Worm (Caenorhabditis elegans) whole organism, L1 larva: Measurements from ENCODE around the gene T22C8.6.

Experiments
- C16A3.4 ChIP-seq: fragments of 150-350 bp; optimal IDR thresholded peaks from 2 replicates; lab custom pipeline; 2014; ENCODE audit warnings: missing biosample characterization, missing genetic modification characterization
- C34B4.2 ChIP-seq: sonication (generic microtip); optimal IDR thresholded peaks from 2 replicates; lab custom pipeline; 2017; ENCODE audit warnings: mild to moderate bottlenecking, missing genetic modification characterization, missing compliant biosample characterization
- F16B12.6 ChIP-seq: fragments of 150-350 bp; optimal IDR thresholded peaks from 2 replicates; lab custom pipeline; 2014; ENCODE audit warnings: missing biosample characterization, missing genetic modification characterization
- alr-1 ChIP-seq: fragments of 200-800 bp; sonication (Bioruptor generic); optimal IDR thresholded peaks from 2 replicates; lab custom pipeline; 2018; ENCODE audit warnings: borderline replicate concordance, mild to moderate bottlenecking, missing genetic modification characterization, missing compliant biosample characterization
- ama-1 ChIP-seq: fragments of 150-350 bp; optimal IDR thresholded peaks from 2 replicates; lab custom pipeline; 2014
- blmp-1 ChIP-seq: fragments of 150-350 bp; optimal IDR thresholded peaks from 2 replicates; lab custom pipeline; 2014; ENCODE audit warnings: missing biosample characterization, missing genetic modification characterization
- ceh-8 ChIP-seq: fragments of 200-800 bp; sonication (Bioruptor generic); optimal IDR thresholded peaks from 2 replicates; lab custom pipeline; 2018; ENCODE audit warnings: mild to moderate bottlenecking, missing genetic modification characterization, moderate library complexity, missing compliant biosample characterization
- ceh-82 ChIP-seq, 3 experiments: fragments of 150-350 bp in 1 of 3; sonication (generic microtip) in 2 of 3; optimal IDR thresholded peaks; 2 replicates each; lab custom pipeline; 2014 to 2017; ENCODE audit warnings: missing biosample characterization in 3 of 3, missing genetic modification characterization in 3 of 3
- dpl-1 ChIP-seq, 3 experiments: fragments of 150-350 bp in 2 of 3; sonication (generic microtip) in 1 of 3; optimal IDR thresholded peaks; 2 replicates each; lab custom pipeline; 2014 to 2017; ENCODE audit warnings: missing biosample characterization in 3 of 3, missing genetic modification characterization in 3 of 3, missing genetic modification reagents in 3 of 3
- efl-1 ChIP-seq, 4 experiments: fragments of 150-350 bp; optimal IDR thresholded peaks in 3 of 4; peaks in 1 of 4; 1 replicate in 1 of 4; 2 replicates in 3 of 4; lab custom pipeline; 2014; ENCODE audit warnings: missing biosample characterization in 2 of 4, missing genetic modification characterization in 2 of 4, missing genetic modification reagents in 2 of 4
- hlh-17 ChIP-seq: fragments of 200-800 bp; sonication (Bioruptor generic); optimal IDR thresholded peaks from 2 replicates; lab custom pipeline; 2018; ENCODE audit warnings: missing genetic modification characterization, mild to moderate bottlenecking, missing compliant biosample characterization, moderate library complexity, borderline replicate concordance
- lin-13 ChIP-seq: fragments of 150-350 bp; optimal IDR thresholded peaks from 2 replicates; lab custom pipeline; 2014; ENCODE audit warnings: missing biosample characterization, missing genetic modification reagents, missing genetic modification characterization
- lin-14 ChIP-seq: fragments of 200-800 bp; sonication (Bioruptor generic); optimal IDR thresholded peaks from 2 replicates; lab custom pipeline; 2018; ENCODE audit warnings: mild to moderate bottlenecking, missing genetic modification characterization, moderate library complexity, missing compliant biosample characterization
- lin-15B ChIP-seq: fragments of 150-350 bp; sonication (generic microtip); optimal IDR thresholded peaks from 3 replicates; lab custom pipeline; 2014; ENCODE audit warnings: missing biosample characterization, missing genetic modification characterization
- lin-35 ChIP-seq, 2 experiments: fragments of 150-350 bp; optimal IDR thresholded peaks; 2 replicates each; lab custom pipeline; 2014; ENCODE audit warnings: missing biosample characterization in 2 of 2, missing genetic modification characterization in 2 of 2, missing genetic modification reagents in 2 of 2
- lsy-2 ChIP-seq, 2 experiments: fragments of 150-350 bp; optimal IDR thresholded peaks; 2 replicates each; lab custom pipeline; 2014; ENCODE audit warnings: missing biosample characterization in 2 of 2, missing genetic modification characterization in 2 of 2
- mab-9 ChIP-seq: fragments of 200-800 bp; sonication (Bioruptor generic); IDR thresholded peaks from 2 replicates; pipeline ENCODE4 v1.3.6; 2022; ENCODE audit warnings: missing genetic modification reagents, missing genetic modification characterization, missing compliant biosample characterization
- mep-1 ChIP-seq: fragments of 150-350 bp; optimal IDR thresholded peaks from 2 replicates; lab custom pipeline; 2014; ENCODE audit warnings: missing biosample characterization, missing genetic modification characterization
- nhr-12 ChIP-seq: sonication (generic microtip); optimal IDR thresholded peaks from 2 replicates; lab custom pipeline; 2017; ENCODE audit warnings: missing biosample characterization, missing genetic modification characterization
- nhr-19 ChIP-seq: fragments of 200-800 bp; sonication (Bioruptor generic); conservative IDR thresholded peaks from 2 replicates; pipeline ENCODE4 v1.3.6; 2022; ENCODE audit warnings: missing genetic modification characterization, missing compliant biosample characterization
- nhr-20 ChIP-seq: sonication (generic microtip); optimal IDR thresholded peaks from 2 replicates; lab custom pipeline; 2016; ENCODE audit warnings: mild to moderate bottlenecking, missing genetic modification characterization, missing compliant biosample characterization
- nhr-47 ChIP-seq: sonication (generic microtip); optimal IDR thresholded peaks from 2 replicates; lab custom pipeline; 2016; ENCODE audit warnings: mild to moderate bottlenecking, missing genetic modification characterization, moderate library complexity, missing compliant biosample characterization
- nhr-71 ChIP-seq: sonication (generic microtip); optimal IDR thresholded peaks from 2 replicates; lab custom pipeline; 2016; ENCODE audit warnings: mild to moderate bottlenecking, missing genetic modification characterization, moderate library complexity, missing compliant biosample characterization
- nhr-77 ChIP-seq: fragments of 150-350 bp; optimal IDR thresholded peaks from 2 replicates; lab custom pipeline; 2014; ENCODE audit warnings: missing biosample characterization, missing genetic modification characterization
- pag-3 ChIP-seq: sonication (generic microtip); optimal IDR thresholded peaks from 2 replicates; lab custom pipeline; 2017; ENCODE audit warnings: missing genetic modification characterization, mild to moderate bottlenecking, missing compliant biosample characterization, antibody characterized with exemption, borderline replicate concordance; ENCODE audit not compliant: insufficient read depth
- rnt-1 ChIP-seq: sonication (generic microtip); optimal IDR thresholded peaks from 2 replicates; lab custom pipeline; 2016; ENCODE audit warnings: mild to moderate bottlenecking, missing genetic modification characterization, moderate library complexity, missing compliant biosample characterization
- skn-1 ChIP-seq: fragments of 150-350 bp; optimal IDR thresholded peaks from 2 replicates; lab custom pipeline; 2014; ENCODE audit warnings: missing biosample characterization, missing genetic modification characterization
- snpc-4 ChIP-seq: fragments of 150-350 bp; optimal IDR thresholded peaks from 2 replicates; lab custom pipeline; 2014; ENCODE audit warnings: missing biosample characterization, missing genetic modification characterization
- snu-23 ChIP-seq: sonication (generic microtip); optimal IDR thresholded peaks from 2 replicates; lab custom pipeline; 2016; ENCODE audit warnings: missing genetic modification characterization, missing compliant biosample characterization
- swsn-7 ChIP-seq: sonication (generic microtip); optimal IDR thresholded peaks from 2 replicates; lab custom pipeline; 2016; ENCODE audit warnings: missing genetic modification characterization, missing compliant biosample characterization
- unc-130 ChIP-seq: fragments of 150-350 bp; optimal IDR thresholded peaks from 2 replicates; lab custom pipeline; 2017; ENCODE audit warnings: missing biosample characterization, missing genetic modification characterization, inconsistent platforms
- unc-86 ChIP-seq: sonication (generic microtip); optimal IDR thresholded peaks from 2 replicates; lab custom pipeline; 2016; ENCODE audit warnings: missing genetic modification characterization, missing compliant biosample characterization
- unc-98 ChIP-seq: fragments of 200-800 bp; sonication (Bioruptor generic); IDR thresholded peaks from 2 replicates; pipeline ENCODE4 v1.3.6; 2022; ENCODE audit warnings: missing genetic modification characterization, missing compliant biosample characterization
- vab-15 ChIP-seq: sonication (generic microtip); optimal IDR thresholded peaks from 2 replicates; lab custom pipeline; 2017; ENCODE audit warnings: missing genotype, mild to moderate bottlenecking, missing genetic modification characterization, missing compliant biosample characterization
- xbp-1 ChIP-seq: sonication (generic microtip); optimal IDR thresholded peaks from 2 replicates; lab custom pipeline; 2016; ENCODE audit warnings: missing genetic modification characterization, missing compliant biosample characterization
- zag-1 ChIP-seq: fragments of 150-350 bp; optimal IDR thresholded peaks from 2 replicates; lab custom pipeline; 2014; ENCODE audit warnings: missing biosample characterization, missing genetic modification characterization
- zip-4 ChIP-seq: fragments of 200-800 bp; sonication (Bioruptor generic); optimal IDR thresholded peaks from 2 replicates; lab custom pipeline; 2018; ENCODE audit warnings: mild to moderate bottlenecking, missing genetic modification characterization, moderate library complexity, missing compliant biosample characterization
- ztf-11 ChIP-seq, 2 experiments: sonication (generic microtip); optimal IDR thresholded peaks; 2 replicates each; lab custom pipeline; 2016 to 2017; ENCODE audit warnings: missing genetic modification characterization in 2 of 2, missing biosample characterization in 1 of 2, missing compliant biosample characterization in 1 of 2
- ztf-4 ChIP-seq: fragments of 150-350 bp; optimal IDR thresholded peaks from 2 replicates; lab custom pipeline; 2014; ENCODE audit warnings: missing biosample characterization, missing genetic modification characterization

The T22C8.6 gene

DNA sequence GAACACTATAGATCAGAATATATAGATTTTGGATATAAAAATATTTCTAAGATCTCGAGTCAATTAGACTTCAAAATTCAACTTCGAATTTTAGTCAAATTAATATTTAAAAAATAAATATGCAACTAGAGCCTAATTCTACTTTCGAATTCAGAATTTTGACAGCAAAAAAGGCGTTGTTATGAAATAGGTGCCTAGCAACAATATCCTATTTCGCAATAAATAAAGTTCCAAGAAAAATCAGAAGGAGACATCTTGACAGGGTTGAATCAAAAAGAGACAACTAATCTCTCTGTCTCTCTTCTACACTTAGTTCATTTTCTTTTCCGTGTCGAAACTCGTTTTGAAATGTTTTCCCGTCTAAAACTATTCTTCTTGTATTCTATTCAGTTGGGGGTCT lies 45.3 kb upstream of the T22C8.6 start:
- no peak for TF ChIP-seq nhr-12 (tag; lab: Kevin White, UChicago)
- peak; percentile 17 for TF ChIP-seq zip-4
- peak; percentile 34 for TF ChIP-seq blmp-1 (tag; lab: Kevin White, UChicago)
- no peak for TF ChIP-seq F16B12.6
- peak; percentile 2 for TF ChIP-seq nhr-71 (tag; lab: Kevin White, UChicago)
- TF ChIP-seq pag-3 (tag; lab: Kevin White, UChicago) = no peak
- TF ChIP-seq lsy-2 (tag; optimal IDR thresholded peaks at IDR 0.05; lab: Kevin White, UChicago) = peak in 1 of 2 experiments; percentile 19
- peak; percentile 41 for TF ChIP-seq lin-14
- TF ChIP-seq skn-1 = peak; percentile 59

DNA sequence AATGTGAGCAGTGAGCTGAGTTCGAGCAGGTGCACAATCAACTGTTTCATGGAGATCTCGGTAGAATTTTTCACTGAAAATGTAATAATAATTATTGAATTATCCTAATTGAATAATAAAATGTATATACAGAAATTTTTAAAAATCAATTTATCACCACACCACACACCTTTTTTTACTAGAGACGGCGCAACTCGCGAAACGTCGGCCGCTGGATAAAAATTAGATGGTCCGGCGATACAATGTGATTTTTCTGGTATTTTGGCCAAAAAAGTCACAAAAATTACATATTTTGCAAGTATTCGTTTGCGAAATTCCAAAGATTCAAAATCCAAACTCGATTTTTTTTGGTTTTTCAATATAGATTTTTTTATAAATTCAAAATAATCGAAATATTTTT lies 40.8 kb upstream of the T22C8.6 start:
- TF ChIP-seq hlh-17 (GFP tag; lab: Kevin White, UChicago) (no peak), efl-1 (optimal IDR thresholded peaks at IDR 0.05; lab: Kevin White, UChicago) (no peak), efl-1 (GFP tag; optimal IDR thresholded peaks at IDR 0.05 in 1 of 2; lab: Kevin White, UChicago) (peak in 1 of 2 experiments; percentile 79)

DNA sequence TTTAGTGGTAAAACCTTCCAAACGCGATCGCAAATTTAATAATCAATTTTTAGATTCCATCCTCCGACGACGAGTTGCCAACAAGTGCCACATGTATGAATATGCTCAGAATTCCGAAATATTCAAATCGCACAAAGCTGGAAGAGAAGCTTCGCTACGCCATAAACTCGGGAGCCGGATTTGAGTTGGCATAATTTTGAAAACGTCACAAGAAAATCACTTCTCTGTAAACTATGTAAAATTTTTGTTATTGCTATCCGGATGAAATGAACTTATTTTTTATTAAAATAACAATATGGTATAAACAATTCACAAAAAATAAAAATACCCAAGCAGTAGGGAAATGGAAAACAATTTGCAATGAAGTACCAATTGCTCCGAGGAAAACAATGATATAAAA lies 38.8 kb upstream of the T22C8.6 start:
- TF ChIP-seq efl-1 (optimal IDR thresholded peaks at IDR 0.05; lab: Kevin White, UChicago) (no peak), efl-1 (GFP tag; optimal IDR thresholded peaks at IDR 0.05 in 1 of 2; lab: Kevin White, UChicago) (peak in 1 of 2 experiments; percentile 74), dpl-1 (GFP tag; optimal IDR thresholded peaks at IDR 0.05; lab: Kevin White, UChicago) (no peak)

DNA sequence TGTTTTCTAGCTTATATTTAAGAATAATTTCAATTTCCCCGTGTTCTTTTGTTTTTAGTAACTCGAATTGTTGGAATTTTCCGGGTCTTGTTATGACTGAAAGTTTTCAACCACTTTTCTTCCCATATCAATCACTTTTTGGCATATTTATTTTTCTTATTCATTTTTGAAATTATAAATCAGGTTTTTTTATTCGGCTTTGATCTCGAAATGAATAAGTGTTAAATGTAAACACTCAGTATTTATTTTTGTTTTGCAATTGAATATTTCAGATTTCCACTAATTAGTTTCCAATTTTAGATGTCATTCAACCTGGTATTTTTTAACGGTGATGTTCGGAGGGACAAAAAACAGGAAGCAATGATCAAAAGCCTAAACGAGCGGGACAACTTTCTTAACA lies 34.5 kb upstream of the T22C8.6 start, which contains the start of gene etc-1:
TSS of gene etc-1 (plus strand) at position 301 of the 400 bp plus-strand sequence.
- TF ChIP-seq vab-15 (tag; lab: Kevin White, UChicago) = no peak
- no peak for TF ChIP-seq snu-23 (GFP tag; lab: Kevin White, UChicago)
- no peak for TF ChIP-seq ceh-8 (GFP tag; lab: Kevin White, UChicago)
- TF ChIP-seq ztf-4 = no peak
- no peak for TF ChIP-seq alr-1
- no peak for TF ChIP-seq mab-9 (GFP tag; lab: Robert Waterston, UW)
- TF ChIP-seq C16A3.4 = no peak
- no peak for TF ChIP-seq C34B4.2 (tag; lab: Kevin White, UChicago)
- no peak for TF ChIP-seq rnt-1 (tag; lab: Kevin White, UChicago)
- no peak for TF ChIP-seq skn-1
- no peak for TF ChIP-seq lin-15B (tag; lab: Kevin White, UChicago)
- no peak for TF ChIP-seq lin-13 (GFP tag; lab: Kevin White, UChicago)
- TF ChIP-seq snpc-4 (tag; lab: Kevin White, UChicago) = no peak
- TF ChIP-seq ama-1 (lab: Kevin White, UChicago) = no peak
- no peak for TF ChIP-seq hlh-17 (GFP tag; lab: Kevin White, UChicago)
- TF ChIP-seq unc-86 (tag; lab: Kevin White, UChicago) = no peak
- TF ChIP-seq unc-98 = no peak

DNA sequence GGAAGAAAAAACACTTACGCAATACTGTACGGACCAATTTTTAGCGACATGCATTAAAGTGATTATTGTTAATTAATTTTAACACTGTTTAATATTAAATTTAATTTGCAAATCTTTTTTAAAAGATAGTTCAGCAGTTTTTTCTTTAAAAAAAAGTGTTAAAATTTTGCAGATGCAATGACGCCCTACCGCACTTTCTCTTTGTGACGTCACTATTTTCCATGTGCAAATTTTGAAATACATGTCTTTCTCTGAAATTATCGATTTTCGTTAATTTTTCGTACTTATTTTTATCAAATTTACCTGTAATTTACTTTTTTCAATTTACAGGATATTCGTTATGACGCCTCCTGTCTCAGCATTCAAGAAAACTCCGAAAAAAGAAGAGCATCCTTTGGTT lies 31.5 kb upstream of the T22C8.6 start, which contains the start of the genes piga-1 and eif-2Bepsilon:
TSS of gene piga-1 (minus strand) at position 174 of the 400 bp plus-strand sequence.
TSS of gene eif-2Bepsilon (plus strand) at position 331 of the 400 bp plus-strand sequence.
- TF ChIP-seq efl-1 (optimal IDR thresholded peaks at IDR 0.05; lab: Kevin White, UChicago) = peak; percentile 52 to 58
- TF ChIP-seq efl-1 (GFP tag; optimal IDR thresholded peaks at IDR 0.05 in 1 of 2; lab: Kevin White, UChicago) = peak; percentile 57 to 92
- TF ChIP-seq nhr-77 (tag; lab: Kevin White, UChicago) = no peak
- no peak for TF ChIP-seq C34B4.2 (tag; lab: Kevin White, UChicago)
- peak; percentile 28 for TF ChIP-seq nhr-47 (tag; lab: Kevin White, UChicago)
- TF ChIP-seq dpl-1 (GFP tag; optimal IDR thresholded peaks at IDR 0.05; lab: Kevin White, UChicago) = peak; percentile 31 to 63 (median 35)
- peak in 2 of 3 experiments; percentile 11 to 41 for TF ChIP-seq ceh-82 (tag; optimal IDR thresholded peaks at IDR 0.05; lab: Kevin White, UChicago)
- peak; percentile 30 for TF ChIP-seq lin-15B (tag; lab: Kevin White, UChicago)
- TF ChIP-seq C16A3.4 = peak; percentile 46
- no peak for TF ChIP-seq nhr-12 (tag; lab: Kevin White, UChicago)
- peak in 1 of 2 experiments; percentile 71 for TF ChIP-seq lsy-2 (tag; optimal IDR thresholded peaks at IDR 0.05; lab: Kevin White, UChicago)
- TF ChIP-seq skn-1 = peak; percentile 59
- TF ChIP-seq ztf-11 (tag; optimal IDR thresholded peaks at IDR 0.05; lab: Kevin White, UChicago) = no peak
- TF ChIP-seq swsn-7 = peak; percentile 16
- TF ChIP-seq xbp-1 = peak; percentile 69
- no peak for TF ChIP-seq lin-13 (GFP tag; lab: Kevin White, UChicago)
- no peak for TF ChIP-seq zag-1
- no peak for TF ChIP-seq unc-130
- TF ChIP-seq mep-1 (tag; lab: Kevin White, UChicago) = peak; percentile 72
- peak; percentile 47 to 55 for TF ChIP-seq lin-35 (GFP tag; optimal IDR thresholded peaks at IDR 0.05; lab: Kevin White, UChicago)
- peak; percentile 32 for TF ChIP-seq F16B12.6
- TF ChIP-seq nhr-20 (tag; lab: Kevin White, UChicago) = peak; percentile 33
- TF ChIP-seq nhr-19 (GFP tag; lab: Robert Waterston, UW) = 0 out of 2 replicates have a peak, but pooled peaks have one; percentile 4
- TF ChIP-seq lin-14 = peak; percentile 63
